Worm (Caenorhabditis elegans): ENCODE results near the gene acp-4.

Gene acp-4

ce11 chrII:8407491-8407890 is 27.4 kb downstream of the acp-4 start, which contains the start of gene sra-13:
TSS of gene sra-13 (plus strand) at chrII:8407685.
- TF ChIP-seq mab-9 (GFP tag; IDR thresholded peaks at IDR 0.05) (no peak), egl-27 (tag; optimal IDR thresholded peaks at IDR 0.05) (no peak), mep-1 (tag; optimal IDR thresholded peaks at IDR 0.05) (no peak), vab-15 (tag; optimal IDR thresholded peaks at IDR 0.05) (no peak), pqm-1 (tag; optimal IDR thresholded peaks at IDR 0.05) (no peak), swsn-7 (tag; optimal IDR thresholded peaks at IDR 0.05) (no peak), tlp-1 (tag; optimal IDR thresholded peaks at IDR 0.05) (no peak)

- TF ChIP-seq snpc-4 (tag; optimal IDR thresholded peaks at IDR 0.05) (no peak), unc-30 (tag; optimal IDR thresholded peaks at IDR 0.05) (no peak), C34B4.2 (tag; optimal IDR thresholded peaks at IDR 0.05) (no peak), mep-1 (tag; optimal IDR thresholded peaks at IDR 0.05) (no peak), pax-3 (tag; optimal IDR thresholded peaks at IDR 0.05) (no peak), ets-5 (GFP tag; IDR thresholded peaks at IDR 0.05) (no peak), dsc-1 (tag; optimal IDR thresholded peaks at IDR 0.05) (no peak), alr-1 (tag; optimal IDR thresholded peaks at IDR 0.05; ENCODE audit: borderline replicate concordance) (no peak), elt-3 (tag; optimal IDR thresholded peaks at IDR 0.05) (no peak), lin-39 (tag; optimal IDR thresholded peaks at IDR 0.05) (no peak), unc-98 (GFP tag; IDR thresholded peaks at IDR 0.05) (no peak), hlh-17 (GFP tag; optimal IDR thresholded peaks at IDR 0.05; ENCODE audit: borderline replicate concordance) (no peak)
These were observed 29.6 kb downstream of the acp-4 start, which contains the start of gene ubc-24 for ce11 chrII:8405303-8405702. TSS of gene ubc-24 (plus strand) at chrII:8405603.

ce11 chrII:8404748-8405147 is 30.2 kb downstream of the acp-4 start, which contains the start of gene skpo-1:
TSS of gene skpo-1 (minus strand) at chrII:8404848.
- TF ChIP-seq efl-1 (optimal IDR thresholded peaks at IDR 0.05), result no peak
- peak in 1 of 2 experiments; percentile 10 for TF ChIP-seq efl-1 (GFP tag; optimal IDR thresholded peaks at IDR 0.05 in 1 of 2)
- TF ChIP-seq ztf-11 (tag; optimal IDR thresholded peaks at IDR 0.05), result no peak

DNA sequence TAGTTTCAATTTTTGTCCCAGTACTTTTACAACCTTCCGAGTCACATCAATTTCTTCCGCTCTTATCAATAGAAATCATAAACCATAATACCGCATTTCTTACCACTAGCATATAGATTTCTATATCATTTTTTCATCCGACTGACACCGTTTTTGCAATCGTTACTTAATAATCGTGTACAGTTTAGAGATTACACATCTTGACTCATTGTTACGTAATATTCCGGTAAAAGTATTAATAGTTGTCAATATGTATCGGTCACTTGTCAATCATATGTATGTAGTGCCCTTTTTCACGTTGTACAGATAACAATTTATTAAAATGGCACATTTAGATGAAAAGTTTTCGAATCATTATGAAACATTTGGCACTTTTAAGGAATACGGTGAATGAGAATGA is 34.9 kb downstream of the acp-4 start:
- no peak for TF ChIP-seq rnt-1 (tag; optimal IDR thresholded peaks at IDR 0.05)
- no peak for TF ChIP-seq nhr-90 (tag; optimal IDR thresholded peaks at IDR 0.05; ENCODE audit: poor library complexity)
- no peak for TF ChIP-seq C34B4.2 (tag; optimal IDR thresholded peaks at IDR 0.05)
- TF ChIP-seq snpc-4 (tag; optimal IDR thresholded peaks at IDR 0.05), result no peak
- TF ChIP-seq jun-1 (tag; optimal IDR thresholded peaks at IDR 0.05), result peak; percentile 48
- TF ChIP-seq elt-2 (tag; optimal IDR thresholded peaks at IDR 0.05), result peak; percentile 77

ce11 chrII:8399064-8399463 is 35.8 kb downstream of the acp-4 start, which contains the start of gene dod-23:
TSS of gene dod-23 (minus strand) at chrII:8399164.
- TF ChIP-seq fos-1 (tag; optimal IDR thresholded peaks at IDR 0.05), result no peak
- TF ChIP-seq sptf-1 (tag; optimal IDR thresholded peaks at IDR 0.05), result no peak
- no peak for TF ChIP-seq hlh-17 (GFP tag; optimal IDR thresholded peaks at IDR 0.05; ENCODE audit: borderline replicate concordance)
- no peak for TF ChIP-seq lin-39 (tag; optimal IDR thresholded peaks at IDR 0.05)
- TF ChIP-seq egl-13 (tag; optimal IDR thresholded peaks at IDR 0.05), result no peak
- TF ChIP-seq C04F5.9 (tag; optimal IDR thresholded peaks at IDR 0.05), result no peak
- no peak for TF ChIP-seq fkh-8 (tag; optimal IDR thresholded peaks at IDR 0.05)
- no peak for TF ChIP-seq lin-35 (GFP tag; optimal IDR thresholded peaks at IDR 0.05)
- no peak for TF ChIP-seq nhr-85 (tag)
- TF ChIP-seq egl-27 (tag; optimal IDR thresholded peaks at IDR 0.05), result no peak
- TF ChIP-seq snu-23 (GFP tag; optimal IDR thresholded peaks at IDR 0.05), result no peak
- no peak for TF ChIP-seq ceh-90 (tag; optimal IDR thresholded peaks at IDR 0.05)
- TF ChIP-seq nhr-77 (tag; optimal IDR thresholded peaks at IDR 0.05), result no peak
- no peak for TF ChIP-seq lir-3 (tag; optimal IDR thresholded peaks at IDR 0.05; ENCODE audit: poor library complexity)
- no peak for TF ChIP-seq pag-3 (tag; optimal IDR thresholded peaks at IDR 0.05; ENCODE audit: borderline replicate concordance, insufficient read depth)
- TF ChIP-seq nhr-90 (tag; optimal IDR thresholded peaks at IDR 0.05; ENCODE audit: poor library complexity), result no peak

Data from whole organism, L1 larva.